Fruit fly (Drosophila melanogaster): Measurements from ENCODE around the gene CG13607.

CG13607 gene

DNA sequence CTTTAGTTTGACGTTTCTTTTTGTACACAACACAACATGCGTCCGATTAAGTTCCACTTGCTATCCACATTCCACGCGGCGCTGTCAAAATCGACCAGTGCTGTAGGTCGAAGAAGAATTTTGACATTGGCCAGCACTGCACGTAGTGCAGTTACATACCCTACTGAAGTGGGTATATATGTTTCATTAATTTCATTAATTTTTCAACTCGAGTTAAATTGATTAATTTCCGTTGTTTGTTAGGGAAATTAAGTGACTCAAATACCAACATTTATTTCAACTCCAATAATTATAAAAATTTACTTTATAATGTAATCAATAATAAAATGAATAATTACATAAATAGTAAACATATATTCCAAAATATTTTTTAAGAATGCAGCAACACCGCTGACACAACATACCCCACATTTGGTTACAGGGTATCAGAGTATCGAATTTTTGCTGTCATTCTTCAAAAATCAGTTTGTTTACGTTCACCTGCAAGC is 7.2 kb downstream of the CG13607 start, which contains the start of the genes eIF4EHP and CG18428 (continued):
- TF ChIP-seq odd (GFP tag; optimal IDR thresholded peaks at IDR 0.05) (peak; percentile 99), CHES-1-like (GFP tag; optimal IDR thresholded peaks at IDR 0.05) (peak; percentile 87), gsb-n (tag; optimal IDR thresholded peaks at IDR 0.05) (peak; percentile 99), danr (GFP tag; IDR thresholded peaks at IDR 0.05) (no peak), Atf6 (GFP tag; IDR thresholded peaks at IDR 0.05) (no peak), scrt (GFP tag; optimal IDR thresholded peaks at IDR 0.05) (peak; percentile 99), bbx (GFP tag; IDR thresholded peaks at IDR 0.05; ENCODE audit: partially characterized antibody) (no peak), CG7987 (GFP tag; optimal IDR thresholded peaks at IDR 0.05) (peak; percentile 97), Atf-2 (GFP tag; optimal IDR thresholded peaks at IDR 0.05) (peak; percentile 85), CG9797 (GFP tag; optimal IDR thresholded peaks at IDR 0.05) (peak; percentile 54), maf-S (GFP tag; optimal IDR thresholded peaks at IDR 0.05) (peak; percentile 83), CG12659 (GFP tag; optimal IDR thresholded peaks at IDR 0.05) (peak; percentile 100), CG14667 (GFP tag; IDR thresholded peaks at IDR 0.05) (no peak), shn (GFP tag; optimal IDR thresholded peaks at IDR 0.05) (peak; percentile 67), ATbp (GFP tag; optimal IDR thresholded peaks at IDR 0.05) (peak; percentile 97), CG15269 (tag; optimal IDR thresholded peaks at IDR 0.05) (peak; percentile 100), jing (GFP tag; optimal IDR thresholded peaks at IDR 0.05) (peak; percentile 96), sisA (GFP tag; IDR thresholded peaks at IDR 0.05) (no peak), CG4617 (GFP tag; optimal IDR thresholded peaks at IDR 0.05; ENCODE audit: borderline replicate concordance) (peak; percentile 96), CTCF (GFP tag; optimal IDR thresholded peaks at IDR 0.05) (peak; percentile 76), CG15514 (GFP tag; optimal IDR thresholded peaks at IDR 0.05) (peak; percentile 95), CG33557 (GFP tag; optimal IDR thresholded peaks at IDR 0.05) (peak; percentile 100), CG43689 (GFP tag; IDR thresholded peaks at IDR 0.05) (no peak; the same call in none of the 2 replicates), Abd-B (GFP tag; optimal IDR thresholded peaks at IDR 0.05) (peak; percentile 99), Ravus (GFP tag; IDR thresholded peaks at IDR 0.05) (no peak; the same call in none of the 2 replicates), Ssrp (tag; optimal IDR thresholded peaks at IDR 0.05) (peak; percentile 100), run (tag; optimal IDR thresholded peaks at IDR 0.05) (peak; percentile 98), sob (GFP tag; IDR thresholded peaks at IDR 0.05) (no peak), CG12299 (tag; optimal IDR thresholded peaks at IDR 0.05) (peak; percentile 99), CG2116 (GFP tag; optimal IDR thresholded peaks at IDR 0.05) (peak; percentile 89), CG31441 (GFP tag; IDR thresholded peaks at IDR 0.05) (no peak), CG5245 (GFP tag; optimal IDR thresholded peaks at IDR 0.05) (peak; percentile 96), Antp (GFP tag; optimal IDR thresholded peaks at IDR 0.05) (peak; percentile 83), pb (GFP tag; optimal IDR thresholded peaks at IDR 0.05) (peak; percentile 76), Atf3 (GFP tag; optimal IDR thresholded peaks at IDR 0.05) (peak; percentile 70), schlank (tag; optimal IDR thresholded peaks at IDR 0.05) (peak; percentile 97), Sin3A (optimal IDR thresholded peaks at IDR 0.05) (no peak), Dfd (GFP tag; optimal IDR thresholded peaks at IDR 0.05) (no peak), NC2β (GFP tag; optimal IDR thresholded peaks at IDR 0.05) (peak; percentile 79), CG17612 (GFP tag; IDR thresholded peaks at IDR 0.05) (no peak), CG9727 (GFP tag; optimal IDR thresholded peaks at IDR 0.05) (peak; percentile 100), twi (tag; optimal IDR thresholded peaks at IDR 0.05) (peak; percentile 99), grn (GFP tag; optimal IDR thresholded peaks at IDR 0.05) (peak; percentile 58), TFAM (GFP tag; optimal IDR thresholded peaks at IDR 0.05) (peak; percentile 87), CG17359 (tag; optimal IDR thresholded peaks at IDR 0.05) (peak; percentile 99), HLH4C (GFP tag; IDR thresholded peaks at IDR 0.05; ENCODE audit: partially characterized antibody) (no peak), CG3995 (GFP tag; optimal IDR thresholded peaks at IDR 0.05) (peak; percentile 74), CG10979 (tag; optimal IDR thresholded peaks at IDR 0.05) (peak; percentile 99), CG12219 (GFP tag; optimal IDR thresholded peaks at IDR 0.05) (peak; percentile 97), CG13296 (GFP tag; optimal IDR thresholded peaks at IDR 0.05) (peak; percentile 100), wor (GFP tag; IDR thresholded peaks at IDR 0.05) (no peak)
